Fruit fly (Drosophila melanogaster) whole organism, embryonic: Measurements from ENCODE around the gene mei-218.

Experiments
- Asciz ChIP-seq: fragments of 200-800 bp; sonication (Bioruptor generic); optimal IDR thresholded peaks from 2 replicates; lab custom pipeline; 2017; ENCODE audit warnings: missing biosample characterization, mild to moderate bottlenecking, missing genetic modification characterization, missing genetic modification reagents
- CG10267 ChIP-seq: fragments of 200-800 bp; sonication (Bioruptor generic); optimal IDR thresholded peaks from 2 replicates; lab custom pipeline; 2018; ENCODE audit warnings: missing biosample characterization, mild to moderate bottlenecking, missing genetic modification characterization, moderate library complexity
- CG11093 ChIP-seq: fragments of 200-800 bp; sonication (Bioruptor generic); IDR thresholded peaks from 3 replicates; pipeline ENCODE4 v1.3.6; 2022; ENCODE audit warnings: missing biosample characterization, missing genetic modification characterization
- CG11560 ChIP-seq: fragments of 200-800 bp; sonication (Bioruptor generic); IDR thresholded peaks from 3 replicates; pipeline ENCODE4 v1.3.6; 2022; ENCODE audit warnings: missing biosample characterization, missing genetic modification characterization
- CG12769 ChIP-seq: fragments of 200-800 bp; sonication (Bioruptor generic); optimal IDR thresholded peaks from 2 replicates; lab custom pipeline; 2019; ENCODE audit warnings: missing biosample characterization, mild to moderate bottlenecking, missing genetic modification characterization, moderate library complexity
- CG13775 ChIP-seq: fragments of 200-800 bp; sonication (Bioruptor generic); optimal IDR thresholded peaks from 3 replicates; lab custom pipeline; 2017; ENCODE audit warnings: missing biosample characterization, mild to moderate bottlenecking, missing genetic modification characterization
- CG1602 ChIP-seq: fragments of 200-800 bp; sonication (Bioruptor generic); optimal IDR thresholded peaks from 3 replicates; lab custom pipeline; 2016; ENCODE audit warnings: missing biosample characterization, missing genetic modification characterization
- CG16779 ChIP-seq: fragments of 200-800 bp; sonication (Bioruptor generic); IDR thresholded peaks from 2 replicates; pipeline ENCODE4 v1.3.6; 2022; ENCODE audit warnings: missing biosample characterization, missing genetic modification characterization
- CG17385 ChIP-seq: fragments of 200-800 bp; sonication (Bioruptor generic); optimal IDR thresholded peaks from 3 replicates; lab custom pipeline; 2018; ENCODE audit warnings: missing biosample characterization, mild to moderate bottlenecking, missing genetic modification characterization
- CG2129 ChIP-seq: fragments of 200-800 bp; sonication (Bioruptor generic); IDR thresholded peaks from 2 replicates; pipeline ENCODE4 v1.3.6; 2022; ENCODE audit warnings: missing biosample characterization, missing genetic modification characterization; ENCODE audit not compliant: partially characterized antibody
- CG2875 ChIP-seq: fragments of 200-800 bp; sonication (Bioruptor generic); optimal IDR thresholded peaks from 2 replicates; lab custom pipeline; 2017; ENCODE audit warnings: missing biosample characterization, mild to moderate bottlenecking, missing genetic modification characterization, missing genetic modification reagents
- CG30020 ChIP-seq: fragments of 200-800 bp; optimal IDR thresholded peaks from 2 replicates; lab custom pipeline; 2019; ENCODE audit warnings: missing biosample characterization, mild to moderate bottlenecking, missing genetic modification characterization, moderate library complexity
- CG31224 ChIP-seq: fragments of 200-800 bp; sonication (Bioruptor generic); IDR thresholded peaks from 2 replicates; pipeline ENCODE4 v1.3.6; 2022; ENCODE audit warnings: missing biosample characterization, missing genetic modification characterization
- CG3995 ChIP-seq: fragments of 200-800 bp; sonication (Bioruptor generic); optimal IDR thresholded peaks from 3 replicates; lab custom pipeline; 2016; ENCODE audit warnings: missing biosample characterization, missing genetic modification characterization
- CG9437 ChIP-seq: fragments of 200-800 bp; sonication (Bioruptor generic); optimal IDR thresholded peaks from 2 replicates; lab custom pipeline; 2018; ENCODE audit warnings: missing biosample characterization, mild to moderate bottlenecking, missing genetic modification characterization
- CrebB ChIP-seq: fragments of 200-800 bp; sonication (Bioruptor generic); optimal IDR thresholded peaks from 3 replicates; lab custom pipeline; 2018; ENCODE audit warnings: missing biosample characterization, mild to moderate bottlenecking, missing genetic modification characterization
- D19A ChIP-seq: fragments of 200-800 bp; optimal IDR thresholded peaks from 3 replicates; lab custom pipeline; 2019; ENCODE audit warnings: missing biosample characterization, mild to moderate bottlenecking, missing genetic modification characterization, moderate library complexity
- E2f1 ChIP-seq: fragments of 200-800 bp; sonication (Bioruptor generic); IDR thresholded peaks from 2 replicates; pipeline ENCODE4 v1.3.6; 2022; ENCODE audit warnings: missing biosample characterization, missing genetic modification characterization
- Hand ChIP-seq: fragments of 200-800 bp; sonication (Bioruptor generic); optimal IDR thresholded peaks from 2 replicates; lab custom pipeline; 2017; ENCODE audit warnings: mild to moderate bottlenecking, missing biosample characterization, missing genetic modification reagents, missing genetic modification characterization
- Lim3 ChIP-seq: fragments of 200-800 bp; sonication (Bioruptor generic); IDR thresholded peaks from 2 replicates; pipeline ENCODE4 v1.3.6; 2022; ENCODE audit warnings: missing biosample characterization, missing genetic modification characterization
- Max ChIP-seq: fragments of 200-800 bp; sonication (Bioruptor generic); optimal IDR thresholded peaks from 2 replicates; lab custom pipeline; 2016; ENCODE audit warnings: missing biosample characterization, mild to moderate bottlenecking, missing genetic modification characterization
- Med ChIP-seq: fragments of 200-800 bp; sonication (Bioruptor generic); peaks from one replicate; lab custom pipeline; 2016; ENCODE audit warnings: missing biosample characterization, missing genetic modification characterization, mild to moderate bottlenecking, inconsistent platforms, moderate library complexity
- NC2β ChIP-seq: fragments of 200-800 bp; sonication (Bioruptor generic); optimal IDR thresholded peaks from 2 replicates; lab custom pipeline; 2016; ENCODE audit warnings: missing biosample characterization, missing genetic modification characterization
- NfI ChIP-seq: fragments of 200-800 bp; sonication (Bioruptor generic); optimal IDR thresholded peaks from 3 replicates; lab custom pipeline; 2018; ENCODE audit warnings: missing biosample characterization, mild to moderate bottlenecking, missing genetic modification characterization, moderate library complexity
- Oaz ChIP-seq: fragments of 200-800 bp; sonication (Bioruptor generic); IDR thresholded peaks from 2 replicates; pipeline ENCODE4 v1.3.6; 2022; ENCODE audit warnings: missing biosample characterization, missing genetic modification characterization
- Sox102F ChIP-seq: fragments of 200-800 bp; sonication (Bioruptor generic); optimal IDR thresholded peaks from 2 replicates; lab custom pipeline; 2018; ENCODE audit warnings: missing biosample characterization, mild to moderate bottlenecking, missing genetic modification characterization, moderate library complexity
- Spps ChIP-seq: fragments of 200-800 bp; sonication (Bioruptor generic); optimal IDR thresholded peaks from 2 replicates; lab custom pipeline; 2018; ENCODE audit warnings: missing biosample characterization, mild to moderate bottlenecking, missing genetic modification characterization
- Sry-δ ChIP-seq: fragments of 200-800 bp; sonication (Bioruptor generic); optimal IDR thresholded peaks from 2 replicates; lab custom pipeline; 2016; ENCODE audit warnings: missing biosample characterization, missing genetic modification characterization
- Ssrp ChIP-seq: fragments of 200-800 bp; sonication (Bioruptor generic); optimal IDR thresholded peaks from 2 replicates; lab custom pipeline; 2018; ENCODE audit warnings: missing biosample characterization, mild to moderate bottlenecking, missing genetic modification characterization, moderate library complexity
- ab ChIP-seq: fragments of 200-800 bp; sonication (Bioruptor generic); optimal IDR thresholded peaks from 2 replicates; lab custom pipeline; 2016; ENCODE audit warnings: missing biosample characterization, missing genetic modification characterization
- az2 ChIP-seq: fragments of 200-800 bp; sonication (Bioruptor generic); optimal IDR thresholded peaks from 3 replicates; lab custom pipeline; 2016; ENCODE audit warnings: missing biosample characterization, missing genetic modification characterization
- bcd ChIP-seq: fragments of 200-800 bp; sonication (Bioruptor generic); optimal IDR thresholded peaks from 2 replicates; lab custom pipeline; 2017; ENCODE audit warnings: missing biosample characterization, mild to moderate bottlenecking, missing genetic modification characterization
- chn ChIP-seq: fragments of 200-800 bp; sonication (Bioruptor generic); optimal IDR thresholded peaks from 2 replicates; lab custom pipeline; 2016; ENCODE audit warnings: missing biosample characterization, missing genetic modification characterization
- danr ChIP-seq: fragments of 200-800 bp; sonication (Bioruptor generic); IDR thresholded peaks from 2 replicates; pipeline ENCODE4 v1.3.6; 2022; ENCODE audit warnings: missing biosample characterization, missing genetic modification characterization
- dmrt11E ChIP-seq: fragments of 200-800 bp; sonication (Bioruptor generic); optimal IDR thresholded peaks from 3 replicates; lab custom pipeline; 2018; ENCODE audit warnings: missing biosample characterization, mild to moderate bottlenecking, missing genetic modification characterization, moderate library complexity
- dpn ChIP-seq, 2 experiments: fragments of 200-800 bp; sonication (Bioruptor generic); optimal IDR thresholded peaks; 3 replicates each; lab custom pipeline; 2016; ENCODE audit warnings: missing biosample characterization in 2 of 2, missing genetic modification characterization in 2 of 2
- ems ChIP-seq: fragments of 200-800 bp; sonication (Bioruptor generic); optimal IDR thresholded peaks from 3 replicates; lab custom pipeline; 2016; ENCODE audit warnings: missing biosample characterization, missing genetic modification characterization
- her ChIP-seq: fragments of 200-800 bp; sonication (Bioruptor generic); optimal IDR thresholded peaks from 2 replicates; lab custom pipeline; 2016; ENCODE audit warnings: missing biosample characterization, missing genetic modification characterization
- hkb ChIP-seq, 2 experiments: fragments of 200-800 bp in 1 of 2; fragments of >200 bp in 1 of 2; sonication (Bioruptor generic) in 1 of 2; IDR thresholded peaks in 1 of 2; optimal IDR thresholded peaks in 1 of 2; 2 replicates each; pipeline versions ENCODE4 v1.3.6 to Lab custom; 2017 to 2022; ENCODE audit warnings: missing biosample characterization in 1 of 2, missing genetic modification characterization in 1 of 2
- oc ChIP-seq: fragments of 200-800 bp; sonication (Bioruptor generic); optimal IDR thresholded peaks from 2 replicates; lab custom pipeline; 2018; ENCODE audit warnings: missing biosample characterization, mild to moderate bottlenecking, missing genetic modification characterization, moderate library complexity
- org-1 ChIP-seq: fragments of 200-800 bp; sonication (Bioruptor generic); optimal IDR thresholded peaks from 2 replicates; lab custom pipeline; 2017; ENCODE audit warnings: missing biosample characterization, missing genetic modification characterization
- sim ChIP-seq: fragments of 200-800 bp; sonication (Bioruptor generic); IDR thresholded peaks from 2 replicates; pipeline ENCODE4 v1.3.6; 2022; ENCODE audit warnings: missing biosample characterization, missing genetic modification characterization
- slbo ChIP-seq: fragments of 200-800 bp; sonication (Bioruptor generic); IDR thresholded peaks from 2 replicates; pipeline ENCODE4 v1.3.6; 2022; ENCODE audit warnings: missing biosample characterization, missing genetic modification characterization
- sqz ChIP-seq: fragments of 200-800 bp; sonication (Bioruptor generic); optimal IDR thresholded peaks from 3 replicates; lab custom pipeline; 2018; ENCODE audit warnings: missing biosample characterization, mild to moderate bottlenecking, missing genetic modification characterization
- sr ChIP-seq: fragments of 200-800 bp; sonication (Bioruptor generic); IDR thresholded peaks from 3 replicates; pipeline ENCODE4 v1.3.6; 2022; ENCODE audit warnings: missing biosample characterization, missing genetic modification characterization
- sug ChIP-seq: fragments of 200-800 bp; optimal IDR thresholded peaks from 2 replicates; lab custom pipeline; 2019; ENCODE audit warnings: missing biosample characterization, mild to moderate bottlenecking, missing genetic modification characterization, moderate library complexity
- tgo ChIP-seq: fragments of 200-800 bp; sonication (Bioruptor generic); IDR thresholded peaks from 3 replicates; pipeline ENCODE4 v1.3.6; 2022; ENCODE audit warnings: missing biosample characterization, missing genetic modification characterization
- tx ChIP-seq: fragments of 200-800 bp; sonication (Bioruptor generic); optimal IDR thresholded peaks from 2 replicates; lab custom pipeline; 2016; ENCODE audit warnings: missing biosample characterization, missing genetic modification characterization
- vfl ChIP-seq: fragments of 200-800 bp; sonication (Bioruptor generic); optimal IDR thresholded peaks from 2 replicates; lab custom pipeline; 2016; ENCODE audit warnings: missing biosample characterization, missing genetic modification characterization

Gene mei-218

dm6 chrX:17125017-17125821 is 17.6 kb downstream of the mei-218 start (continued):
- peak; percentile 75 for TF ChIP-seq E2f1
- TF ChIP-seq CG11093 (GFP tag; lab: Robert Waterston, UW) = peak; percentile 52; the same call in 1 of the 3 replicates
- peak; percentile 58 for TF ChIP-seq Hand (GFP tag; lab: Kevin White, UChicago)
- peak; percentile 56 for TF ChIP-seq NfI (GFP tag; lab: Kevin White, UChicago)
- no peak for TF ChIP-seq CG2875
- peak; percentile 22 for TF ChIP-seq Asciz
- TF ChIP-seq CG12769 (tag; lab: Kevin White, UChicago) = peak; percentile 54
- peak; percentile 9 for TF ChIP-seq Max (GFP tag; lab: Kevin White, UChicago)
- no peak for TF ChIP-seq sr (GFP tag; lab: Robert Waterston, UW)
- TF ChIP-seq CG13775 (GFP tag; lab: Kevin White, UChicago) = peak; percentile 38
- TF ChIP-seq CG3995 (GFP tag; lab: Kevin White, UChicago) = no peak
- peak; percentile 87 for TF ChIP-seq Sry-δ (GFP tag; lab: Kevin White, UChicago)
- TF ChIP-seq Lim3 (GFP tag; lab: Robert Waterston, UW) = no peak
- no peak for TF ChIP-seq CG16779
- TF ChIP-seq chn (GFP tag; lab: Kevin White, UChicago) = peak; percentile 34
- peak; percentile 95 for TF ChIP-seq CG2129 (GFP tag; lab: Robert Waterston, UW)
- TF ChIP-seq slbo (GFP tag; lab: Robert Waterston, UW) = peak; percentile 81
- TF ChIP-seq D19A (tag; lab: Kevin White, UChicago) = peak; percentile 87
- 0 out of 2 replicates have a peak, but pooled peaks have one; percentile 31 for TF ChIP-seq Oaz (GFP tag; lab: Robert Waterston, UW)
- TF ChIP-seq CG1602 (GFP tag; lab: Kevin White, UChicago) = peak; percentile 33
- TF ChIP-seq az2 (GFP tag; lab: Kevin White, UChicago) = peak; percentile 32
- peak; percentile 83 for TF ChIP-seq Med (GFP tag; lab: Kevin White, UChicago)
- TF ChIP-seq CG30020 = no peak
- TF ChIP-seq NC2β = no peak
- TF ChIP-seq bcd (GFP tag; lab: Kevin White, UChicago) = peak; percentile 53
- peak; percentile 60 for TF ChIP-seq sug (tag; lab: Kevin White, UChicago)
- no peak for TF ChIP-seq hkb (optimal IDR thresholded peaks at IDR 0.05; lab: Kevin White, UChicago)
- TF ChIP-seq hkb (GFP tag; IDR thresholded peaks at IDR 0.05; lab: Robert Waterston, UW) = peak; percentile 77
- no peak for TF ChIP-seq ab (GFP tag; lab: Kevin White, UChicago)
- TF ChIP-seq dpn (GFP tag; optimal IDR thresholded peaks at IDR 0.05; lab: Kevin White, UChicago) = peak in 1 of 2 experiments; percentile 15
- TF ChIP-seq CG31224 (GFP tag; lab: Robert Waterston, UW) = no peak
- TF ChIP-seq org-1 (GFP tag; lab: Kevin White, UChicago) = peak; percentile 51
- TF ChIP-seq tgo (GFP tag; lab: Robert Waterston, UW) = peak; percentile 75
- TF ChIP-seq Spps (tag; lab: Kevin White, UChicago) = peak; percentile 18
- TF ChIP-seq ems (GFP tag; lab: Kevin White, UChicago) = no peak
- peak; percentile 36; the same call in 1 of the 2 replicates for TF ChIP-seq danr (GFP tag; lab: Robert Waterston, UW)
- TF ChIP-seq CG10267 (tag; lab: Kevin White, UChicago) = peak; percentile 42
- peak; percentile 41 for TF ChIP-seq dmrt11E (tag; lab: Kevin White, UChicago)
- no peak for TF ChIP-seq sim
- TF ChIP-seq Ssrp = peak; percentile 23
- no peak for TF ChIP-seq vfl (GFP tag; lab: Kevin White, UChicago)
- peak; percentile 37 for TF ChIP-seq CG17385 (GFP tag; lab: Kevin White, UChicago)
- no peak for TF ChIP-seq CG11560 (tag; lab: Robert Waterston, UW)
- TF ChIP-seq CrebB (tag; lab: Kevin White, UChicago) = no peak
- peak; percentile 17 for TF ChIP-seq her
- no peak for TF ChIP-seq oc (tag; lab: Kevin White, UChicago)
- TF ChIP-seq sqz (GFP tag; lab: Kevin White, UChicago) = peak; percentile 100
- peak; percentile 22 for TF ChIP-seq tx (GFP tag; lab: Kevin White, UChicago)
- TF ChIP-seq CG9437 = peak; percentile 13
- peak; percentile 64 for TF ChIP-seq Sox102F (GFP tag; lab: Kevin White, UChicago)
